Fruit fly (Drosophila melanogaster) whole organism, prepupa: ENCODE data around the gene msi.

Experiments used
- Blimp-1 ChIP-seq: fragments of 200-800 bp; sonication (Bioruptor generic); optimal IDR thresholded peaks from 3 replicates; lab custom pipeline; 2017; ENCODE audit warnings: missing biosample characterization, missing genetic modification characterization, mild to moderate bottlenecking, moderate library complexity, missing genetic modification reagents
- CG10631 ChIP-seq: fragments of 200-800 bp; sonication (Bioruptor generic); optimal IDR thresholded peaks from 2 replicates; lab custom pipeline; 2016; ENCODE audit warnings: missing biosample characterization, missing genetic modification characterization
- CG10669 ChIP-seq: fragments of 200-800 bp; sonication (Bioruptor generic); optimal IDR thresholded peaks from 3 replicates; lab custom pipeline; 2018; ENCODE audit warnings: missing biosample characterization, mild to moderate bottlenecking, missing genetic modification characterization, moderate library complexity
- CG1621 ChIP-seq: fragments of 200-800 bp; sonication (Bioruptor generic); optimal IDR thresholded peaks from 3 replicates; lab custom pipeline; 2018; ENCODE audit warnings: missing biosample characterization, mild to moderate bottlenecking, missing genetic modification characterization
- CG3032 ChIP-seq: fragments of 200-800 bp; optimal IDR thresholded peaks from 2 replicates; lab custom pipeline; 2019; ENCODE audit warnings: missing biosample characterization, mild to moderate bottlenecking, missing genetic modification characterization, moderate library complexity
- CG31627 ChIP-seq: fragments of 200-800 bp; sonication (Bioruptor generic); optimal IDR thresholded peaks from 3 replicates; lab custom pipeline; 2016; ENCODE audit warnings: missing biosample characterization, missing genetic modification characterization
- CG32006 ChIP-seq: fragments of 200-800 bp; sonication (Bioruptor generic); optimal IDR thresholded peaks from 3 replicates; lab custom pipeline; 2017; ENCODE audit warnings: missing biosample characterization, mild to moderate bottlenecking, missing genetic modification characterization
- CG6276 ChIP-seq: fragments of 200-800 bp; sonication (Bioruptor generic); optimal IDR thresholded peaks from 2 replicates; lab custom pipeline; 2017; ENCODE audit warnings: missing biosample characterization, mild to moderate bottlenecking, missing genetic modification characterization
- CG6792 ChIP-seq: fragments of 200-800 bp; sonication (Bioruptor generic); optimal IDR thresholded peaks from 3 replicates; lab custom pipeline; 2016; ENCODE audit warnings: missing biosample characterization, missing genetic modification characterization
- CG6854 ChIP-seq: fragments of 200-800 bp; sonication (Bioruptor generic); optimal IDR thresholded peaks from 2 replicates; lab custom pipeline; 2017; ENCODE audit warnings: missing biosample characterization, mild to moderate bottlenecking, missing genetic modification characterization
- CG7368 ChIP-seq: fragments of 200-800 bp; sonication (Bioruptor generic); optimal IDR thresholded peaks from 3 replicates; lab custom pipeline; 2016; ENCODE audit warnings: missing biosample characterization, missing genetic modification characterization
- CG8119 ChIP-seq: fragments of 200-800 bp; sonication (Bioruptor generic); IDR thresholded peaks from 3 replicates; pipeline ENCODE4 v1.3.6; 2022; ENCODE audit warnings: missing biosample characterization, missing genetic modification characterization
- CG8319 ChIP-seq: fragments of 200-800 bp; sonication (Bioruptor generic); optimal IDR thresholded peaks from 3 replicates; lab custom pipeline; 2016; ENCODE audit warnings: missing biosample characterization, missing genetic modification characterization
- Eip75B ChIP-seq: fragments of 200-800 bp; sonication (Bioruptor generic); optimal IDR thresholded peaks from 3 replicates; lab custom pipeline; 2016; ENCODE audit warnings: missing biosample characterization, missing genetic modification characterization
- Eip93F ChIP-seq: fragments of 200-800 bp; sonication (Bioruptor generic); optimal IDR thresholded peaks from 2 replicates; lab custom pipeline; 2016; ENCODE audit warnings: missing biosample characterization, mild to moderate bottlenecking, missing genetic modification characterization
- Ets21C ChIP-seq: fragments of 200-800 bp; sonication (Bioruptor generic); optimal IDR thresholded peaks from 3 replicates; lab custom pipeline; 2016; ENCODE audit warnings: missing biosample characterization, missing genetic modification characterization
- Hr39 ChIP-seq: fragments of 200-800 bp; sonication (Bioruptor generic); optimal IDR thresholded peaks from 2 replicates; lab custom pipeline; 2016; ENCODE audit warnings: missing biosample characterization, missing genetic modification characterization
- Hr4 ChIP-seq: fragments of 200-800 bp; sonication (Bioruptor generic); optimal IDR thresholded peaks from 3 replicates; lab custom pipeline; 2016; ENCODE audit warnings: missing biosample characterization, missing genetic modification characterization
- Lpt ChIP-seq: fragments of 200-800 bp; sonication (Bioruptor generic); optimal IDR thresholded peaks from 3 replicates; lab custom pipeline; 2016; ENCODE audit warnings: missing biosample characterization, missing genetic modification characterization
- Smox ChIP-seq: fragments of 200-800 bp; sonication (Bioruptor generic); optimal IDR thresholded peaks from 3 replicates; lab custom pipeline; 2016; ENCODE audit warnings: missing biosample characterization, missing genetic modification characterization
- Sox14 ChIP-seq: fragments of 200-800 bp; sonication (Bioruptor generic); optimal IDR thresholded peaks from 3 replicates; lab custom pipeline; 2016; ENCODE audit warnings: missing biosample characterization, missing genetic modification characterization
- achi ChIP-seq: fragments of 200-800 bp; sonication (Bioruptor generic); optimal IDR thresholded peaks from 3 replicates; lab custom pipeline; 2016; ENCODE audit warnings: missing biosample characterization, missing genetic modification characterization
- dac ChIP-seq: fragments of 200-800 bp; sonication (Bioruptor generic); optimal IDR thresholded peaks from 2 replicates; lab custom pipeline; 2017; ENCODE audit warnings: missing biosample characterization, mild to moderate bottlenecking, missing genetic modification characterization
- dsx ChIP-seq: fragments of 200-800 bp; optimal IDR thresholded peaks from 3 replicates; lab custom pipeline; 2019; ENCODE audit warnings: missing biosample characterization, mild to moderate bottlenecking, missing genetic modification characterization, moderate library complexity; ENCODE audit not compliant: poor library complexity, severe bottlenecking
- esn ChIP-seq: fragments of 200-800 bp; sonication (Bioruptor generic); optimal IDR thresholded peaks from 2 replicates; lab custom pipeline; 2016; ENCODE audit warnings: missing biosample characterization, mild to moderate bottlenecking, missing genetic modification characterization, moderate library complexity
- fd85E ChIP-seq: fragments of 200-800 bp; sonication (Bioruptor generic); optimal IDR thresholded peaks from 3 replicates; lab custom pipeline; 2016; ENCODE audit warnings: missing biosample characterization, missing genetic modification characterization
- fkh ChIP-seq: fragments of 200-800 bp; sonication (Bioruptor generic); optimal IDR thresholded peaks from 3 replicates; lab custom pipeline; 2017; ENCODE audit warnings: missing biosample characterization, mild to moderate bottlenecking, missing genetic modification characterization, moderate library complexity
- lz ChIP-seq: fragments of 200-800 bp; sonication (Bioruptor generic); optimal IDR thresholded peaks from 3 replicates; lab custom pipeline; 2016; ENCODE audit warnings: missing biosample characterization, missing genetic modification characterization
- pdm3 ChIP-seq: fragments of 200-800 bp; sonication (Bioruptor generic); optimal IDR thresholded peaks from 3 replicates; lab custom pipeline; 2016; ENCODE audit warnings: missing biosample characterization, missing genetic modification characterization
- salr ChIP-seq, 2 experiments: fragments of 200-800 bp; sonication (Bioruptor generic); optimal IDR thresholded peaks; 3 replicates each; lab custom pipeline; 2016 to 2018; ENCODE audit warnings: missing biosample characterization in 2 of 2, missing genetic modification characterization in 2 of 2, mild to moderate bottlenecking in 1 of 2
- ss ChIP-seq, 2 experiments: fragments of 200-800 bp; sonication (Bioruptor generic); optimal IDR thresholded peaks; 2 replicates in 1 of 2; 3 replicates in 1 of 2; lab custom pipeline; 2017 to 2018; ENCODE audit warnings: mild to moderate bottlenecking in 2 of 2, missing biosample characterization in 2 of 2, missing genetic modification characterization in 2 of 2, moderate library complexity in 1 of 2
- svp ChIP-seq: fragments of 200-800 bp; sonication (Bioruptor generic); peaks from one replicate; lab custom pipeline; 2016; ENCODE audit warnings: missing biosample characterization, missing genetic modification characterization
- vri ChIP-seq: fragments of 200-800 bp; sonication (Bioruptor generic); optimal IDR thresholded peaks from 3 replicates; lab custom pipeline; 2016; ENCODE audit warnings: missing biosample characterization, mild to moderate bottlenecking, missing genetic modification characterization

Gene msi

dm6 chr3R:25532406-25533225 is 16.7 kb downstream of the msi start (continued):
- TF ChIP-seq CG6276 (GFP tag; lab: Kevin White, UChicago) (peak; percentile 4), salr (GFP tag; optimal IDR thresholded peaks at IDR 0.05; lab: Kevin White, UChicago) (peak in 1 of 2 experiments; percentile 10), pdm3 (no peak), Hr39 (GFP tag; lab: Kevin White, UChicago) (no peak), dsx (no peak), Sox14 (GFP tag; lab: Kevin White, UChicago) (no peak), CG6854 (no peak), CG10669 (GFP tag; lab: Kevin White, UChicago) (no peak), CG10631 (GFP tag; lab: Kevin White, UChicago) (peak; percentile 48), Blimp-1 (GFP tag; lab: Kevin White, UChicago) (peak; percentile 90), CG3032 (peak; percentile 47), Ets21C (no peak), lz (no peak)

- TF ChIP-seq Hr4 (GFP tag; lab: Kevin White, UChicago) (no peak), ss (GFP tag; optimal IDR thresholded peaks at IDR 0.05; lab: Kevin White, UChicago) (no peak), CG31627 (GFP tag; lab: Kevin White, UChicago) (no peak), svp (GFP tag; lab: Kevin White, UChicago) (no peak), pdm3 (no peak), Eip93F (no peak), CG7368 (no peak), fd85E (no peak), Eip75B (GFP tag; lab: Kevin White, UChicago) (no peak), CG1621 (tag; lab: Kevin White, UChicago) (no peak), esn (GFP tag; lab: Kevin White, UChicago) (no peak), CG8319 (no peak)
Observed at dm6 chr3R:25539132-25539531, 23.2 kb downstream of the msi start.

- TF ChIP-seq CG7368 (no peak), CG6792 (no peak), fkh (GFP tag; lab: Kevin White, UChicago) (peak; percentile 84)
Observed at dm6 chr3R:25543565-25544317, 27.8 kb downstream of the msi start.

- TF ChIP-seq CG6276 (GFP tag; lab: Kevin White, UChicago) (no peak), Lpt (GFP tag; lab: Kevin White, UChicago) (no peak), Ets21C (no peak), lz (no peak), CG6854 (no peak), Hr4 (GFP tag; lab: Kevin White, UChicago) (no peak), Smox (GFP tag; lab: Kevin White, UChicago) (no peak), CG8119 (no peak), Hr39 (GFP tag; lab: Kevin White, UChicago) (no peak), dsx (no peak), achi (GFP tag; lab: Kevin White, UChicago) (no peak), CG32006 (GFP tag; lab: Kevin White, UChicago) (no peak), dac (no peak), vri (GFP tag; lab: Kevin White, UChicago) (no peak)
Observed at dm6 chr3R:25549740-25550139, 33.8 kb downstream of the msi start.
